Fruit fly (Drosophila melanogaster) whole organism, adult: ENCODE measurements around the gene Prestin.

ENCODE experiments used
- CG11617 ChIP-seq: fragments of 200-800 bp; sonication (Bioruptor generic); optimal IDR thresholded peaks from 2 replicates; lab custom pipeline; 2017; ENCODE audit warnings: mild to moderate bottlenecking, missing biosample characterization, missing genetic modification reagents, missing genetic modification characterization
- CG12768 ChIP-seq: fragments of 200-800 bp; sonication (Bioruptor generic); optimal IDR thresholded peaks from 2 replicates; lab custom pipeline; 2017; ENCODE audit warnings: missing biosample characterization, missing genetic modification characterization, mild to moderate bottlenecking, moderate library complexity, missing genetic modification reagents
- CG14711 ChIP-seq: fragments of 200-800 bp; sonication (Bioruptor generic); optimal IDR thresholded peaks from 2 replicates; lab custom pipeline; 2018; ENCODE audit warnings: missing biosample characterization, mild to moderate bottlenecking, missing genetic modification characterization, moderate library complexity
- CG1620 ChIP-seq: fragments of 200-800 bp; sonication (Bioruptor generic); optimal IDR thresholded peaks from 2 replicates; lab custom pipeline; 2016; ENCODE audit warnings: missing biosample characterization, missing genetic modification characterization
- CG33017 ChIP-seq: fragments of 200-800 bp; sonication (Bioruptor generic); optimal IDR thresholded peaks from 2 replicates; lab custom pipeline; 2018; ENCODE audit warnings: missing biosample characterization, mild to moderate bottlenecking, missing genetic modification characterization, moderate library complexity
- CG5204 ChIP-seq: fragments of 200-800 bp; sonication (Bioruptor generic); optimal IDR thresholded peaks from 2 replicates; lab custom pipeline; 2016; ENCODE audit warnings: missing biosample characterization, missing genetic modification characterization
- CG7045 ChIP-seq: fragments of 200-800 bp; sonication (Bioruptor generic); optimal IDR thresholded peaks from 2 replicates; lab custom pipeline; 2017; ENCODE audit warnings: missing biosample characterization, mild to moderate bottlenecking, missing genetic modification characterization
- CG7101 ChIP-seq: fragments of 200-800 bp; sonication (Bioruptor generic); optimal IDR thresholded peaks from 2 replicates; lab custom pipeline; 2018; ENCODE audit warnings: missing biosample characterization, mild to moderate bottlenecking, missing genetic modification characterization, moderate library complexity
- Clk ChIP-seq: fragments of 200-800 bp; sonication (Bioruptor generic); optimal IDR thresholded peaks from 2 replicates; lab custom pipeline; 2017; ENCODE audit warnings: missing biosample characterization, missing genetic modification characterization
- Crg-1 ChIP-seq: fragments of 200-800 bp; sonication (Bioruptor generic); optimal IDR thresholded peaks from 2 replicates; lab custom pipeline; 2016; ENCODE audit warnings: missing biosample characterization, missing genetic modification characterization
- Hr96 ChIP-seq: fragments of 200-800 bp; sonication (Bioruptor generic); optimal IDR thresholded peaks from 2 replicates; lab custom pipeline; 2016; ENCODE audit warnings: missing biosample characterization, missing genetic modification characterization
- Mnt ChIP-seq: fragments of 200-800 bp; sonication (Bioruptor generic); optimal IDR thresholded peaks from 2 replicates; lab custom pipeline; 2016; ENCODE audit warnings: missing biosample characterization, mild to moderate bottlenecking, missing genetic modification characterization
- bab1 ChIP-seq: fragments of 200-800 bp; sonication (Bioruptor generic); optimal IDR thresholded peaks from 3 replicates; lab custom pipeline; 2019; ENCODE audit warnings: missing biosample characterization, mild to moderate bottlenecking, missing genetic modification characterization, moderate library complexity
- cic ChIP-seq: fragments of 200-800 bp; sonication (Bioruptor generic); optimal IDR thresholded peaks from 2 replicates; lab custom pipeline; 2017; ENCODE audit warnings: missing biosample characterization, mild to moderate bottlenecking, missing genetic modification characterization, moderate library complexity
- cnc ChIP-seq, 2 experiments: fragments of >200 bp; optimal IDR thresholded peaks; 2 replicates each; lab custom pipeline; 2017
- kay ChIP-seq: fragments of 200-800 bp; sonication (Bioruptor generic); peaks from one replicate; lab custom pipeline; 2016; ENCODE audit warnings: missing biosample characterization, missing genetic modification characterization, borderline replicate concordance
- ovo ChIP-seq: fragments of 200-800 bp; sonication (Bioruptor generic); optimal IDR thresholded peaks from 2 replicates; lab custom pipeline; 2016; ENCODE audit warnings: missing biosample characterization, missing genetic modification characterization
- pad ChIP-seq: fragments of 200-800 bp; sonication (Bioruptor generic); optimal IDR thresholded peaks from 3 replicates; lab custom pipeline; 2017; ENCODE audit warnings: missing biosample characterization, missing genetic modification characterization, mild to moderate bottlenecking, moderate library complexity, missing genetic modification reagents
- tj ChIP-seq: fragments of 200-800 bp; sonication (Bioruptor generic); optimal IDR thresholded peaks from 3 replicates; lab custom pipeline; 2017; ENCODE audit warnings: missing biosample characterization, mild to moderate bottlenecking, missing genetic modification characterization, moderate library complexity
- toe ChIP-seq: fragments of 200-800 bp; sonication (Bioruptor generic); optimal IDR thresholded peaks from 2 replicates; lab custom pipeline; 2016; ENCODE audit warnings: missing biosample characterization, missing genetic modification characterization

The Prestin gene

DNA sequence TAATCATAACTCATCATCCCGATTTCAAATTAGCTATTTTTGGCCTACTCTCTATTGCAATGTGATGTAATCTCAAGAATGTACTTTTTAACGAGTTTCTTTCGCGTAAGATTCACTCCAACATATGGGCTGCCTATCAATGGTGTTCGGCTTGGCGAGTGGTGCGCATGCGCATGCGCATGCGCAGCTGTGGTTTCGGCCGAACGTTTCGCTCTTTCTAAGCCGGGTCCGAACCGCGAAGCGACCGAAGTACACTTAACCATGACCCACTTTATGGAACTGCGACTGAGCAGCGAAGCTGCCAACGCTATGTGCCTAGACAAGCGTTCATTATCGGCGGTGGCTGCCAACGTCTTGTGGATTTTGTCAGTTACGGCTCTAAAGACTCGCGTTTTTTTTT is 14.0 kb downstream of the Prestin start:
- no peak for TF ChIP-seq cnc (optimal IDR thresholded peaks at IDR 0.05; lab: Kevin White, UChicago)
- no peak for TF ChIP-seq Mnt (GFP tag; lab: Kevin White, UChicago)
- TF ChIP-seq Clk (GFP tag; lab: Kevin White, UChicago), result no peak
- no peak for TF ChIP-seq CG33017 (tag; lab: Kevin White, UChicago)
- TF ChIP-seq CG14711 (tag; lab: Kevin White, UChicago), result no peak
- no peak for TF ChIP-seq cic
- TF ChIP-seq CG7045, result no peak
- no peak for TF ChIP-seq CG5204
- TF ChIP-seq bab1 (GFP tag; lab: Kevin White, UChicago), result no peak
- TF ChIP-seq tj (GFP tag; lab: Kevin White, UChicago), result no peak
- no peak for TF ChIP-seq CG7101 (tag; lab: Kevin White, UChicago)
- no peak for TF ChIP-seq kay
- TF ChIP-seq CG11617 (GFP tag; lab: Kevin White, UChicago), result no peak
- TF ChIP-seq Hr96 (GFP tag; lab: Kevin White, UChicago), result no peak
- TF ChIP-seq pad (GFP tag; lab: Kevin White, UChicago), result no peak
- TF ChIP-seq ovo, result no peak
- TF ChIP-seq toe (GFP tag; lab: Kevin White, UChicago), result no peak
- TF ChIP-seq Crg-1, result no peak
- TF ChIP-seq CG1620 (GFP tag; lab: Kevin White, UChicago), result no peak

- TF ChIP-seq CG7045, result no peak
- no peak for TF ChIP-seq CG1620 (GFP tag; lab: Kevin White, UChicago)
- TF ChIP-seq pad (GFP tag; lab: Kevin White, UChicago), result no peak
- no peak for TF ChIP-seq bab1 (GFP tag; lab: Kevin White, UChicago)
- TF ChIP-seq tj (GFP tag; lab: Kevin White, UChicago), result no peak
- TF ChIP-seq CG11617 (GFP tag; lab: Kevin White, UChicago), result no peak
- TF ChIP-seq CG14711 (tag; lab: Kevin White, UChicago), result no peak
- TF ChIP-seq ovo, result no peak
- no peak for TF ChIP-seq CG12768 (GFP tag; lab: Kevin White, UChicago)
- TF ChIP-seq Crg-1, result no peak
- TF ChIP-seq kay, result no peak
- no peak for TF ChIP-seq Clk (GFP tag; lab: Kevin White, UChicago)
- TF ChIP-seq toe (GFP tag; lab: Kevin White, UChicago), result no peak
- TF ChIP-seq CG33017 (tag; lab: Kevin White, UChicago), result no peak
- TF ChIP-seq cnc (optimal IDR thresholded peaks at IDR 0.05; lab: Kevin White, UChicago), result no peak
- TF ChIP-seq Mnt (GFP tag; lab: Kevin White, UChicago), result no peak
- TF ChIP-seq cic, result no peak
- TF ChIP-seq CG5204, result no peak
- no peak for TF ChIP-seq Hr96 (GFP tag; lab: Kevin White, UChicago)
Measured at dm6 chr3L:17887393-17887792, 20.2 kb downstream of the Prestin start, which contains the start of gene CG7402. TSS of gene CG7402 (plus strand) at chr3L:17887705.

DNA sequence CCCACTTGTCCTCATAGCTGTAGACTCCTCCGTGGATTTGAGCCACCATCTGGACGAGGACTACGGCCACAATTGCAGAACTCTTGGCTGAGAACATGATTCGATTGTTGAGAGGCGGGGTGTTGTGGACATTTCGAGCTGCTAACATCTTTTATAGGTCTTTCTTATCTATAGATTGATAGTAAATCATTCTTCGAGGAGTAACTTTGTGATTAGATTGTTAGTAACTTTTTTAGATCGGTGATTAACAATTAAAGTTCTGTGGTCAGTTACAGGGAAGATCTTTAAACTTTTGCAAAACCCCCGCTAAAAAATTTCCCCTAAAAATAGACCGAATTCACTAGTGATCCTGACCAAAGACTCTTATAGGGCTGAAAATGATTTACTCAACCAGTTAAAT is 21.1 kb downstream of the Prestin start, which contains the start of gene CG16775:
Gene CG16775, minus strand, starts transcription at position 101 of the 400 bp plus-strand sequence.
- TF ChIP-seq Clk (GFP tag; lab: Kevin White, UChicago) (no peak), tj (GFP tag; lab: Kevin White, UChicago) (no peak), kay (no peak), CG5204 (no peak), Hr96 (GFP tag; lab: Kevin White, UChicago) (no peak), CG1620 (GFP tag; lab: Kevin White, UChicago) (no peak), pad (GFP tag; lab: Kevin White, UChicago) (no peak), CG12768 (GFP tag; lab: Kevin White, UChicago) (no peak), cic (no peak), Crg-1 (no peak), CG33017 (tag; lab: Kevin White, UChicago) (no peak), CG14711 (tag; lab: Kevin White, UChicago) (no peak), cnc (optimal IDR thresholded peaks at IDR 0.05; lab: Kevin White, UChicago) (no peak), CG7045 (no peak), bab1 (GFP tag; lab: Kevin White, UChicago) (no peak)

dm6 chr3L:17884276-17884675 is 23.3 kb downstream of the Prestin start, which contains the start of gene CG5506:
TSS of gene CG5506 (minus strand) at chr3L:17884376.
- TF ChIP-seq CG12768 (GFP tag; lab: Kevin White, UChicago) (no peak), Crg-1 (no peak), cic (no peak), CG7101 (tag; lab: Kevin White, UChicago) (no peak)

DNA sequence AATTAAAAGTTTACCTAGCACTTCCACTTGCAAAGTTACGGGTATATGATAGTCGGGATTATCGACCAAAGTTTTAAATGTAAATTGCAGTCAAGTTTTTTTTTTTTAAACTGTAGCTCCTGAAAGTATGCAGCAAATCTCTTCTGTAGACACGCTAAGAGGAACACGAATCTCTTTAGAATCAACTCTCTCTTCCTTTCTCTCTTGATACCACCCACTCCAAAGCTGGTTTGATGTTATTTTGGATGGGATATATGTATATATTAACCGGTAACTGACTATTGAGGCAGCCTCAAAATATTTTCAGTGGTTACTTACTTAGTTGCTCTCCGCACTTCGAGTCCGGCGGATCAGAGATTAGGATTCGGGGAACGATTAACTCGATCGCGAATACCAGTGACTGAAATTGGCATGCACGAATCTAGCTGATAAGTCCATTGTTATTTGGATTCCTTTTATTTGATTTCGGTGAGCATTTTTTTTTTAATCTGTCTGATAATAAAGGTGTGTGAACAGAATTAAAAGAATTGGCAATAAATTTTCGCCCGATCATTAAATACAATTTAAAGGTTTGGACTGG is 28.7 kb downstream of the Prestin start, which contains the start of gene CG7408:
Gene CG7408, plus strand, starts transcription at position 316 of the 580 bp plus-strand sequence.
- no peak for TF ChIP-seq CG33017 (tag; lab: Kevin White, UChicago)
- TF ChIP-seq toe (GFP tag; lab: Kevin White, UChicago), result no peak
- TF ChIP-seq ovo, result peak; percentile 19
- TF ChIP-seq bab1 (GFP tag; lab: Kevin White, UChicago), result no peak
- TF ChIP-seq CG1620 (GFP tag; lab: Kevin White, UChicago), result no peak
- TF ChIP-seq CG11617 (GFP tag; lab: Kevin White, UChicago), result no peak
- peak; percentile 80 for TF ChIP-seq kay
- no peak for TF ChIP-seq tj (GFP tag; lab: Kevin White, UChicago)
- TF ChIP-seq Hr96 (GFP tag; lab: Kevin White, UChicago), result no peak
- no peak for TF ChIP-seq cic
- no peak for TF ChIP-seq pad (GFP tag; lab: Kevin White, UChicago)
- TF ChIP-seq CG14711 (tag; lab: Kevin White, UChicago), result no peak
- TF ChIP-seq cnc (optimal IDR thresholded peaks at IDR 0.05; lab: Kevin White, UChicago), result no peak
- no peak for TF ChIP-seq CG7045
- TF ChIP-seq CG12768 (GFP tag; lab: Kevin White, UChicago), result peak; percentile 13
- no peak for TF ChIP-seq Clk (GFP tag; lab: Kevin White, UChicago)
- no peak for TF ChIP-seq Crg-1
- no peak for TF ChIP-seq CG5204
- TF ChIP-seq Mnt (GFP tag; lab: Kevin White, UChicago), result peak; percentile 11
- no peak for TF ChIP-seq CG7101 (tag; lab: Kevin White, UChicago)
